Worm (Caenorhabditis elegans): ENCODE results near the gene skat-1.
A peak's percentile ranks its signal among the peaks of the same experiment; 100 is the strongest.
"Not testable (repeated sequence)": the region's sequence is repeated elsewhere in the genome, so short reads cannot be mapped to it uniquely, and the experiment has no call there.

Gene skat-1

ce11 chrIII:9001491-9001890 lies 4.9 kb upstream of the skat-1 start:
- TF ChIP-seq Y55F3AM.14 (GFP tag; optimal IDR thresholded peaks at IDR 0.05) (no peak), lin-13 (GFP tag; optimal IDR thresholded peaks at IDR 0.05) (no peak), mbf-1 (tag; optimal IDR thresholded peaks at IDR 0.05) (no peak), nhr-25 (tag; optimal IDR thresholded peaks at IDR 0.05) (no peak), nhr-21 (tag; optimal IDR thresholded peaks at IDR 0.05) (no peak)

- TF ChIP-seq snpc-4 (tag; optimal IDR thresholded peaks at IDR 0.05) (no peak), elt-1 (tag; optimal IDR thresholded peaks at IDR 0.05) (no peak), nhr-23 (tag; optimal IDR thresholded peaks at IDR 0.05) (no peak), sma-3 (GFP tag; optimal IDR thresholded peaks at IDR 0.05) (no peak), lin-39 (tag; optimal IDR thresholded peaks at IDR 0.05) (no peak), ZK546.5 (tag; optimal IDR thresholded peaks at IDR 0.05) (no peak), unc-62 (GFP tag; optimal IDR thresholded peaks at IDR 0.05) (no peak), mdl-1 (tag; optimal IDR thresholded peaks at IDR 0.05) (no peak), mab-5 (tag; optimal IDR thresholded peaks at IDR 0.05) (no peak), lsy-2 (tag; optimal IDR thresholded peaks at IDR 0.05) (no peak), F13H6.1 (tag; optimal IDR thresholded peaks at IDR 0.05) (no peak), lin-11 (tag; optimal IDR thresholded peaks at IDR 0.05) (no peak), sem-4 (tag; optimal IDR thresholded peaks at IDR 0.05) (no peak), R02D3.7 (tag; optimal IDR thresholded peaks at IDR 0.05) (no peak), ama-1 (optimal IDR thresholded peaks at IDR 0.05) (no peak), nhr-11 (tag; optimal IDR thresholded peaks at IDR 0.05) (no peak), nhr-77 (tag; optimal IDR thresholded peaks at IDR 0.05) (no peak), nhr-129 (tag; optimal IDR thresholded peaks at IDR 0.05) (no peak), Y55F3AM.14 (GFP tag; optimal IDR thresholded peaks at IDR 0.05) (no peak)
Measured at ce11 chrIII:8999508-8999907, 2.9 kb upstream of the skat-1 start, which contains the start of gene F59B2.3. TSS of gene F59B2.3 (minus strand) at chrIII:8999766.

- no peak for TF ChIP-seq snpc-4 (tag; optimal IDR thresholded peaks at IDR 0.05)
- no peak for TF ChIP-seq dmd-4 (tag; optimal IDR thresholded peaks at IDR 0.05)
- no peak for TF ChIP-seq ztf-4 (tag; optimal IDR thresholded peaks at IDR 0.05)
- no peak for TF ChIP-seq ztf-1 (GFP tag; conservative IDR thresholded peaks at IDR 0.05)
- TF ChIP-seq ceh-16 (tag; optimal IDR thresholded peaks at IDR 0.05), result no peak
- no peak for TF ChIP-seq nhr-25 (tag; optimal IDR thresholded peaks at IDR 0.05)
- TF ChIP-seq aly-2 (tag; optimal IDR thresholded peaks at IDR 0.05), result no peak
- TF ChIP-seq ztf-11 (tag; optimal IDR thresholded peaks at IDR 0.05), result no peak
- TF ChIP-seq nhr-237 (tag; optimal IDR thresholded peaks at IDR 0.05), result no peak
- TF ChIP-seq mab-5 (tag; optimal IDR thresholded peaks at IDR 0.05), result no peak
- no peak for TF ChIP-seq nhr-21 (tag; optimal IDR thresholded peaks at IDR 0.05)
- no peak for TF ChIP-seq egl-27 (tag; optimal IDR thresholded peaks at IDR 0.05)
- no peak for TF ChIP-seq F13H6.1 (tag; optimal IDR thresholded peaks at IDR 0.05)
- no peak for TF ChIP-seq sma-3 (GFP tag; optimal IDR thresholded peaks at IDR 0.05)
- no peak for TF ChIP-seq C34F6.9 (tag; optimal IDR thresholded peaks at IDR 0.05)
- no peak for TF ChIP-seq unc-39 (tag; optimal IDR thresholded peaks at IDR 0.05)
- no peak for TF ChIP-seq nhr-12 (tag; optimal IDR thresholded peaks at IDR 0.05)
- TF ChIP-seq R02D3.7 (tag; optimal IDR thresholded peaks at IDR 0.05), result no peak
- TF ChIP-seq nhr-77 (tag; optimal IDR thresholded peaks at IDR 0.05), result no peak
Measured at ce11 chrIII:8998884-8999283, 2.3 kb upstream of the skat-1 start.

- TF ChIP-seq R02D3.7 (tag; optimal IDR thresholded peaks at IDR 0.05), result no peak
- TF ChIP-seq fos-1 (tag; optimal IDR thresholded peaks at IDR 0.05), result peak; percentile 84
Measured at ce11 chrIII:8997821-8998220, 1.2 kb upstream of the skat-1 start.

- TF ChIP-seq mab-5 (tag; optimal IDR thresholded peaks at IDR 0.05); C34F6.9 (tag; optimal IDR thresholded peaks at IDR 0.05); Y55F3AM.14 (GFP tag; optimal IDR thresholded peaks at IDR 0.05): not testable (repeated sequence)
Measured at ce11 chrIII:8989752-8990151, 6.8 kb downstream of the skat-1 start, which contains the start of gene R08D7.7. TSS of gene R08D7.7 (plus strand) at chrIII:8990052.

- TF ChIP-seq R02D3.7 (tag; optimal IDR thresholded peaks at IDR 0.05), result no peak
- TF ChIP-seq mab-5 (tag; optimal IDR thresholded peaks at IDR 0.05), result no peak
- peak; percentile 40 for TF ChIP-seq unc-55 (GFP tag; optimal IDR thresholded peaks at IDR 0.05)
- TF ChIP-seq egl-27 (tag; optimal IDR thresholded peaks at IDR 0.05), result no peak
Measured at ce11 chrIII:8988544-8988943, 8.0 kb downstream of the skat-1 start.
